Worm (Caenorhabditis elegans) whole organism, young adult: ENCODE data around the gene mig-14.
A peak's percentile ranks its signal among the peaks of the same experiment; 100 is the strongest.

Experiments used
- B0261.1 ChIP-seq: sonication (generic microtip); optimal IDR thresholded peaks from 2 replicates; lab custom pipeline; 2016; ENCODE audit warnings: mild to moderate bottlenecking, missing genetic modification characterization, moderate library complexity, missing compliant biosample characterization
- C06A6.2 ChIP-seq: fragments of 200-800 bp; sonication (Bioruptor generic); conservative IDR thresholded peaks from 2 replicates; pipeline ENCODE4 v1.3.6; 2022; ENCODE audit warnings: missing genetic modification characterization, missing compliant biosample characterization
- F22D6.2 ChIP-seq: sonication (generic microtip); optimal IDR thresholded peaks from 2 replicates; lab custom pipeline; 2016; ENCODE audit warnings: mild to moderate bottlenecking, missing genetic modification characterization, missing compliant biosample characterization
- F33H1.4 ChIP-seq: fragments of 200-800 bp; sonication (Bioruptor generic); IDR thresholded peaks from 2 replicates; pipeline ENCODE4 v1.3.6; 2022; ENCODE audit warnings: missing genetic modification reagents, missing genetic modification characterization, missing compliant biosample characterization
- K12H6.12 ChIP-seq: fragments of 200-800 bp; sonication (Bioruptor generic); optimal IDR thresholded peaks from 2 replicates; lab custom pipeline; 2018; ENCODE audit warnings: mild to moderate bottlenecking, missing genetic modification characterization, missing compliant biosample characterization
- Y53G8AR.9 ChIP-seq: fragments of 200-800 bp; sonication (Bioruptor generic); conservative IDR thresholded peaks from 2 replicates; pipeline ENCODE4 v1.3.6; 2022; ENCODE audit warnings: missing genetic modification reagents, missing genetic modification characterization, missing compliant biosample characterization
- Y79H2A.3 ChIP-seq: fragments of 200-800 bp; sonication (Bioruptor generic); conservative IDR thresholded peaks from 2 replicates; pipeline ENCODE4 v1.3.6; 2022; ENCODE audit warnings: missing genetic modification reagents, missing genetic modification characterization, missing compliant biosample characterization
- athp-1 ChIP-seq: sonication (generic microtip); optimal IDR thresholded peaks from 2 replicates; lab custom pipeline; 2017; ENCODE audit warnings: mild to moderate bottlenecking, missing genetic modification characterization, missing compliant biosample characterization
- attf-5 ChIP-seq: fragments of 200-800 bp; sonication (Bioruptor generic); optimal IDR thresholded peaks from 2 replicates; lab custom pipeline; 2018; ENCODE audit warnings: mild to moderate bottlenecking, missing genetic modification characterization, missing compliant biosample characterization
- bed-1 ChIP-seq: fragments of 200-800 bp; sonication (Bioruptor generic); IDR thresholded peaks from 2 replicates; pipeline ENCODE4 v1.3.6; 2022; ENCODE audit warnings: missing genetic modification reagents, missing genetic modification characterization, missing compliant biosample characterization
- cebp-1 ChIP-seq, 2 experiments: fragments of 200-800 bp in 1 of 2; sonication (Bioruptor generic) in 1 of 2; sonication (generic microtip) in 1 of 2; IDR thresholded peaks in 1 of 2; optimal IDR thresholded peaks in 1 of 2; 2 replicates each; pipeline versions ENCODE4 v1.3.6 to Lab custom; 2017 to 2022; ENCODE audit warnings: missing compliant biosample characterization in 2 of 2, missing genetic modification characterization in 2 of 2, mild to moderate bottlenecking in 1 of 2, missing genetic modification reagents in 1 of 2, moderate library complexity in 1 of 2
- ceh-100 ChIP-seq: fragments of 200-800 bp; sonication (Bioruptor generic); IDR thresholded peaks from 2 replicates; pipeline ENCODE4 v1.3.6; 2022; ENCODE audit warnings: missing genetic modification reagents, missing genetic modification characterization, missing compliant biosample characterization
- ceh-58 ChIP-seq: fragments of 200-800 bp; sonication (Bioruptor generic); IDR thresholded peaks from 2 replicates; pipeline ENCODE4 v1.3.6; 2022; ENCODE audit warnings: missing genetic modification characterization, missing compliant biosample characterization
- ceh-91 ChIP-seq: fragments of 200-800 bp; sonication (Bioruptor generic); IDR thresholded peaks from 2 replicates; pipeline ENCODE4 v1.3.6; 2022; ENCODE audit warnings: missing genetic modification reagents, missing genetic modification characterization, missing compliant biosample characterization
- dox-1 ChIP-seq: fragments of 200-800 bp; sonication (Bioruptor generic); IDR thresholded peaks from 2 replicates; pipeline ENCODE4 v1.3.6; 2022; ENCODE audit warnings: missing genetic modification reagents, missing genetic modification characterization, missing compliant biosample characterization
- dpff-1 ChIP-seq: sonication (generic microtip); optimal IDR thresholded peaks from 2 replicates; lab custom pipeline; 2017; ENCODE audit warnings: mild to moderate bottlenecking, missing genetic modification characterization, missing compliant biosample characterization
- efl-1 ChIP-seq: fragments of 150-350 bp; optimal IDR thresholded peaks from 2 replicates; lab custom pipeline; 2014; ENCODE audit warnings: missing biosample characterization, missing genetic modification reagents, missing genetic modification characterization
- egl-18 ChIP-seq: fragments of 200-800 bp; sonication (Bioruptor generic); IDR thresholded peaks from 2 replicates; pipeline ENCODE4 v1.3.6; 2022; ENCODE audit warnings: missing genetic modification reagents, missing genetic modification characterization, missing compliant biosample characterization
- egrh-3 ChIP-seq: fragments of 200-800 bp; sonication (Bioruptor generic); IDR thresholded peaks from 2 replicates; pipeline ENCODE4 v1.3.6; 2022; ENCODE audit warnings: missing genetic modification reagents, missing genetic modification characterization, missing compliant biosample characterization
- ekl-4 ChIP-seq: fragments of 200-800 bp; sonication (Bioruptor generic); IDR thresholded peaks from 2 replicates; pipeline ENCODE4 v1.3.6; 2022; ENCODE audit warnings: missing genetic modification reagents, missing genetic modification characterization, missing compliant biosample characterization
- ets-4 ChIP-seq: fragments of 200-800 bp; sonication (Bioruptor generic); optimal IDR thresholded peaks from 2 replicates; lab custom pipeline; 2018; ENCODE audit warnings: mild to moderate bottlenecking, missing genetic modification characterization, missing compliant biosample characterization
- gei-17 ChIP-seq: fragments of 200-800 bp; sonication (Bioruptor generic); optimal IDR thresholded peaks from 2 replicates; lab custom pipeline; 2018; ENCODE audit warnings: mild to moderate bottlenecking, missing genetic modification characterization, missing compliant biosample characterization
- him-1 ChIP-seq: sonication (generic microtip); optimal IDR thresholded peaks from 2 replicates; lab custom pipeline; 2016; ENCODE audit warnings: missing genotype, missing genetic modification reagents, missing genetic modification characterization, missing compliant biosample characterization
- hlh-26 ChIP-seq: fragments of 200-800 bp; sonication (Bioruptor generic); conservative IDR thresholded peaks from 2 replicates; pipeline ENCODE4 v1.3.6; 2022; ENCODE audit warnings: missing genetic modification reagents, missing genetic modification characterization, missing compliant biosample characterization
- hmg-1.2 ChIP-seq: fragments of 200-800 bp; sonication (Bioruptor generic); IDR thresholded peaks from 2 replicates; pipeline ENCODE4 v1.3.6; 2022; ENCODE audit warnings: missing genetic modification reagents, missing genetic modification characterization, missing compliant biosample characterization
- hmg-20 ChIP-seq: fragments of 200-800 bp; sonication (Bioruptor generic); IDR thresholded peaks from 2 replicates; pipeline ENCODE4 v1.3.6; 2022; ENCODE audit warnings: missing genetic modification reagents, missing genetic modification characterization, missing compliant biosample characterization
- hrde-1 ChIP-seq: sonication (generic microtip); optimal IDR thresholded peaks from 2 replicates; lab custom pipeline; 2016; ENCODE audit warnings: missing genetic modification characterization, mild to moderate bottlenecking, missing compliant biosample characterization, moderate library complexity, missing genotype, missing genetic modification reagents, borderline replicate concordance
- lin-26 ChIP-seq: fragments of 200-800 bp; sonication (Bioruptor generic); IDR thresholded peaks from 2 replicates; pipeline ENCODE4 v1.3.6; 2022; ENCODE audit warnings: missing genetic modification reagents, missing genetic modification characterization, missing compliant biosample characterization
- lin-54 ChIP-seq: fragments of 200-800 bp; sonication (Bioruptor generic); optimal IDR thresholded peaks from 2 replicates; lab custom pipeline; 2018; ENCODE audit warnings: mild to moderate bottlenecking, missing genetic modification characterization, missing compliant biosample characterization
- lir-1 ChIP-seq: fragments of 200-800 bp; sonication (Bioruptor generic); conservative IDR thresholded peaks from 2 replicates; pipeline ENCODE4 v1.3.6; 2022; ENCODE audit warnings: missing genetic modification reagents, missing genetic modification characterization, missing compliant biosample characterization
- mcd-1 ChIP-seq: fragments of 200-800 bp; sonication (Bioruptor generic); IDR thresholded peaks from 2 replicates; pipeline ENCODE4 v1.3.6; 2022; ENCODE audit warnings: missing genetic modification reagents, missing genetic modification characterization, missing compliant biosample characterization
- nhr-80 ChIP-seq: sonication (generic microtip); optimal IDR thresholded peaks from 2 replicates; lab custom pipeline; 2016; ENCODE audit warnings: missing genetic modification characterization, missing compliant biosample characterization
- nhr-90 ChIP-seq: sonication (generic microtip); optimal IDR thresholded peaks from 2 replicates; lab custom pipeline; 2016; ENCODE audit warnings: missing genotype, mild to moderate bottlenecking, missing genetic modification characterization, missing compliant biosample characterization
- pbrm-1 ChIP-seq: fragments of 200-800 bp; sonication (Bioruptor generic); IDR thresholded peaks from 2 replicates; pipeline ENCODE4 v1.3.6; 2022; ENCODE audit warnings: missing genetic modification reagents, missing genetic modification characterization, missing compliant biosample characterization
- repo-1 ChIP-seq: sonication (generic microtip); optimal IDR thresholded peaks from 2 replicates; lab custom pipeline; 2017; ENCODE audit warnings: mild to moderate bottlenecking, missing genetic modification characterization, missing compliant biosample characterization
- sdz-38 ChIP-seq: sonication (generic microtip); optimal IDR thresholded peaks from 2 replicates; lab custom pipeline; 2016; ENCODE audit warnings: missing genotype, missing genetic modification characterization, missing compliant biosample characterization
- sea-2 ChIP-seq: fragments of 200-800 bp; sonication (Bioruptor generic); IDR thresholded peaks from 2 replicates; pipeline ENCODE4 v1.3.6; 2022; ENCODE audit warnings: missing genetic modification characterization, missing compliant biosample characterization
- snpc-1.1 ChIP-seq: sonication (generic microtip); optimal IDR thresholded peaks from 2 replicates; lab custom pipeline; 2017; ENCODE audit warnings: missing genetic modification characterization, mild to moderate bottlenecking, missing compliant biosample characterization, antibody characterized with exemption, moderate library complexity, missing genotype, missing genetic modification reagents; ENCODE audit not compliant: insufficient read depth
- snpc-3.4 ChIP-seq: sonication (generic microtip); optimal IDR thresholded peaks from 2 replicates; lab custom pipeline; 2017; ENCODE audit warnings: missing genetic modification characterization, mild to moderate bottlenecking, missing compliant biosample characterization, antibody characterized with exemption, moderate library complexity, missing genotype, missing genetic modification reagents
- snpc-4 ChIP-seq, 5 experiments: fragments of 150-350 bp in 1 of 5; sonication (generic microtip) in 4 of 5; optimal IDR thresholded peaks; 2 replicates each; lab custom pipeline; 2014 to 2018; ENCODE audit warnings: missing genetic modification characterization in 5 of 5, missing biosample characterization in 3 of 5, antibody characterized with exemption in 2 of 5, mild to moderate bottlenecking in 2 of 5, missing compliant biosample characterization in 2 of 5, missing genotype in 2 of 5, moderate library complexity in 2 of 5, missing genetic modification reagents in 1 of 5
- tlf-1 ChIP-seq: fragments of 200-800 bp; sonication (Bioruptor generic); optimal IDR thresholded peaks from 2 replicates; lab custom pipeline; 2018; ENCODE audit warnings: mild to moderate bottlenecking, missing genetic modification characterization, missing compliant biosample characterization
- unc-62 ChIP-seq: fragments of 150-350 bp; optimal IDR thresholded peaks from 2 replicates; lab custom pipeline; 2014; ENCODE audit warnings: missing biosample characterization, missing genetic modification reagents, missing genetic modification characterization
- ztf-18 ChIP-seq: sonication (generic microtip); optimal IDR thresholded peaks from 2 replicates; lab custom pipeline; 2016; ENCODE audit warnings: missing genotype, mild to moderate bottlenecking, missing genetic modification characterization, missing compliant biosample characterization
- ztf-26 ChIP-seq: sonication (generic microtip); optimal IDR thresholded peaks from 2 replicates; lab custom pipeline; 2017; ENCODE audit warnings: missing genetic modification characterization, missing compliant biosample characterization

The mig-14 gene

ce11 chrII:13715733-13716132, 25.8 kb upstream of the mig-14 start, which contains the start of gene zipt-2.3:
TSS of gene zipt-2.3 (minus strand) at chrII:13715879.
- no peak for TF ChIP-seq attf-5
- peak; percentile 85 for TF ChIP-seq nhr-80 (tag; lab: Kevin White, UChicago)
- TF ChIP-seq bed-1: no peak
- no peak for TF ChIP-seq sea-2 (GFP tag; lab: Robert Waterston, UW)
- TF ChIP-seq ets-4 (GFP tag; lab: Kevin White, UChicago): no peak
- TF ChIP-seq lir-1 (GFP tag; lab: Robert Waterston, UW): no peak
- no peak for TF ChIP-seq Y79H2A.3 (GFP tag; lab: Robert Waterston, UW)
- TF ChIP-seq, all 124 proteins: peak for 1

DNA sequence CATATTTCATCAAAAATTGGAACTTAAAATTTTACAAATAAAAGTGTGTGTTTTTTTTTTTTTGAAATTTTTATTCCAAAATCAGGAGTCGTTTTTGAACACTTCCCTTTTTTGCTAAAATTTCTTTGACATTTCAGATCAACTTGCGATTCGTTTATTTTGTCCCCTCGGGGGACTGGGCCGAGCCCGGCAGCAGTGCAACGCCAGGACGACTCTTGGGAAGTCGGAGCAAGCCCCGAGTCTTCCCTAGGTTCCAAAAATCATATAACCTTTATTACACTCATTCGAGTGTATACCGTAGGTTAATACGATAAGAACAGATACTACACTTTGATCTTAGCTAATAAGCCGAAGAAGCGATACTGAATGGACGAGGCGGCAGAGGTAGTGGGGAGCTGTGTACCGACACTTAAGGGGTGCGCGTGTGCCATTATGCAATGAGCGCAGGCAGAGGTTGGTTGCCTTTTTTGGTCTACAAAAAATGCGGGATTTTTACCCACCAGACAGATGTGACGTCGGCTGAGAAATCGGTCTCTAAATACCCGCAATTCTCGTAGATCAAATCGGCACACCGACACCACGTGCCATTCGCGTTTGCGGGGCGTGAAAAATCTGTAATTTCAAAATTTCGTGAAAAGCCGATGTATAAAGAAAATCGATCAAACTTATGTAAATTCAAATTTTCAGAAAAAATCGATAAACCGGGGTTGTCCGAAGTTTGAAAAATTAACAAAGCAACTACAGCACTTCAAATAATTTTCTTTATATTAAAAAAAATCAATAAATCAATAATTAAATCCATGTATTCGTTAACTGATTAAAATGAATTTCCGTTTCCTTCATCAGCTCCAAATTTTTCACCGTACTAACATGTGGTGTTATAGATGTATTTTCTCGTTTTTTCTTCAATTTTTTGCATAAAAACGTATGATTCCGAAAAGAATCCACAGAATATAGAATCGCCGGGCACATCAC, 23.9 kb upstream of the mig-14 start:
- TF ChIP-seq repo-1 (tag; lab: Kevin White, UChicago) (no peak), B0261.1 (no peak), dox-1 (GFP tag; lab: Robert Waterston, UW) (0 out of 2 replicates have a peak, but pooled peaks have one; percentile 39), ceh-91 (GFP tag; lab: Robert Waterston, UW) (no peak), F33H1.4 (peak; percentile 48), snpc-4 (GFP tag; optimal IDR thresholded peaks at IDR 0.05; lab: Kevin White, UChicago) (peak; percentile 63), snpc-4 (tag; optimal IDR thresholded peaks at IDR 0.05; lab: Kevin White, UChicago) (peak in 3 of 4 experiments; percentile 76 to 95 (median 89)), ekl-4 (GFP tag; lab: Robert Waterston, UW) (0 out of 2 replicates have a peak, but pooled peaks have one; percentile 56), pbrm-1 (0 out of 2 replicates have a peak, but pooled peaks have one; percentile 48), hrde-1 (tag; lab: Kevin White, UChicago) (no peak), ztf-26 (no peak), hmg-1.2 (GFP tag; lab: Robert Waterston, UW) (peak; percentile 80), dpff-1 (no peak), ceh-58 (GFP tag; lab: Robert Waterston, UW) (no peak), hlh-26 (GFP tag; lab: Robert Waterston, UW) (no peak), Y53G8AR.9 (GFP tag; lab: Robert Waterston, UW) (no peak), gei-17 (GFP tag; lab: Kevin White, UChicago) (no peak), ceh-100 (GFP tag; lab: Robert Waterston, UW) (no peak), bed-1 (no peak), egrh-3 (GFP tag; lab: Robert Waterston, UW) (no peak), F22D6.2 (tag; lab: Kevin White, UChicago) (no peak), egl-18 (GFP tag; lab: Robert Waterston, UW) (no peak), lin-54 (peak; percentile 28), snpc-1.1 (peak; percentile 84), hmg-20 (GFP tag; lab: Robert Waterston, UW) (no peak), sdz-38 (tag; lab: Kevin White, UChicago) (no peak), lin-26 (GFP tag; lab: Robert Waterston, UW) (peak; percentile 92), tlf-1 (GFP tag; lab: Kevin White, UChicago) (no peak), snpc-3.4 (tag; lab: Kevin White, UChicago) (peak; percentile 37), mcd-1 (GFP tag; lab: Robert Waterston, UW) (peak; percentile 39), efl-1 (peak; percentile 50), nhr-90 (no peak), C06A6.2 (GFP tag; lab: Robert Waterston, UW) (no peak), cebp-1 (GFP tag; IDR thresholded peaks at IDR 0.05; lab: Robert Waterston, UW) (no peak), cebp-1 (tag; optimal IDR thresholded peaks at IDR 0.05; lab: Kevin White, UChicago) (no peak), K12H6.12 (no peak), unc-62 (no peak), him-1 (tag; lab: Kevin White, UChicago) (no peak), ztf-18 (tag; lab: Kevin White, UChicago) (no peak), athp-1 (no peak)
